Fruit fly (Drosophila melanogaster): ENCODE measurements around the gene CG5001.
A peak's percentile ranks its signal among the peaks of the same experiment; 100 is the strongest.

Gene CG5001

dm6 chr2L:1142730-1143281 lies 42.8 kb upstream of the CG5001 start, which contains the start of gene MFS3 (continued):
- peak; percentile 37 for TF ChIP-seq odd (GFP tag; optimal IDR thresholded peaks at IDR 0.05)
- peak; percentile 22 for TF ChIP-seq BEAF-32 (GFP tag; optimal IDR thresholded peaks at IDR 0.05)
- no peak for TF ChIP-seq Mad (GFP tag; optimal IDR thresholded peaks at IDR 0.05)
- TF ChIP-seq sens (GFP tag), result peak; percentile 57
- TF ChIP-seq CG32532 (GFP tag; IDR thresholded peaks at IDR 0.05), result peak; percentile 13; the same call in 1 of the 2 replicates
- no peak for TF ChIP-seq ara (GFP tag; IDR thresholded peaks at IDR 0.05)
- peak; percentile 18 for TF ChIP-seq CG2120 (GFP tag; optimal IDR thresholded peaks at IDR 0.05)
- TF ChIP-seq CG15601 (tag; optimal IDR thresholded peaks at IDR 0.05), result peak; percentile 100
- no peak for TF ChIP-seq ap (GFP tag; IDR thresholded peaks at IDR 0.05)
- TF ChIP-seq CG31441 (GFP tag; IDR thresholded peaks at IDR 0.05), result no peak
- no peak for TF ChIP-seq sens-2 (GFP tag; IDR thresholded peaks at IDR 0.05)
- no peak for TF ChIP-seq klu (GFP tag; IDR thresholded peaks at IDR 0.05)
- peak; percentile 29; the same call in 2 of the 3 replicates for TF ChIP-seq Dbx (GFP tag; IDR thresholded peaks at IDR 0.05)
- TF ChIP-seq cas (GFP tag; IDR thresholded peaks at IDR 0.05), result 0 out of 2 replicates have a peak, but pooled peaks have one; percentile 9
- TF ChIP-seq CG6683 (GFP tag; optimal IDR thresholded peaks at IDR 0.05), result peak; percentile 16
- peak in 1 of 2 experiments; percentile 4 for TF ChIP-seq crp (GFP tag; optimal IDR thresholded peaks at IDR 0.05)
- no peak for TF ChIP-seq CG12219 (GFP tag; optimal IDR thresholded peaks at IDR 0.05)
- no peak for TF ChIP-seq Aef1 (GFP tag; IDR thresholded peaks at IDR 0.05)
- TF ChIP-seq Dp (GFP tag; optimal IDR thresholded peaks at IDR 0.05), result peak; percentile 60
- no peak for TF ChIP-seq Sin3A (optimal IDR thresholded peaks at IDR 0.05)
- no peak for TF ChIP-seq CG9437 (GFP tag; optimal IDR thresholded peaks at IDR 0.05)
- TF ChIP-seq nmo (GFP tag; optimal IDR thresholded peaks at IDR 0.05), result peak; percentile 7
- TF ChIP-seq z (GFP tag; IDR thresholded peaks at IDR 0.05), result 0 out of 3 replicates have a peak, but pooled peaks have one; percentile 12
- TF ChIP-seq Trl (optimal IDR thresholded peaks at IDR 0.05), result peak in 1 of 2 experiments; percentile 3
- no peak for TF ChIP-seq Trl (GFP tag; optimal IDR thresholded peaks at IDR 0.05)
- TF ChIP-seq CG6791 (GFP tag; IDR thresholded peaks at IDR 0.05; ENCODE audit: partially characterized antibody), result 0 out of 3 replicates have a peak, but pooled peaks have one; percentile 38
- TF ChIP-seq Dref (GFP tag; IDR thresholded peaks at IDR 0.05), result 0 out of 2 replicates have a peak, but pooled peaks have one; percentile 29
- TF ChIP-seq az2 (GFP tag; optimal IDR thresholded peaks at IDR 0.05), result no peak
- TF ChIP-seq CG31224 (GFP tag; IDR thresholded peaks at IDR 0.05), result no peak
- TF ChIP-seq otp (GFP tag; IDR thresholded peaks at IDR 0.05), result no peak
- no peak for TF ChIP-seq inv (GFP tag; IDR thresholded peaks at IDR 0.05; ENCODE audit: partially characterized antibody)
- TF ChIP-seq Kr (GFP tag; optimal IDR thresholded peaks at IDR 0.05), result no peak
- peak; percentile 62 for TF ChIP-seq Fer1 (GFP tag; optimal IDR thresholded peaks at IDR 0.05)
- TF ChIP-seq stwl (tag; optimal IDR thresholded peaks at IDR 0.05), result peak; percentile 54
- peak; percentile 13 for TF ChIP-seq scrt (GFP tag; optimal IDR thresholded peaks at IDR 0.05)
- peak; percentile 81 for TF ChIP-seq cg (GFP tag; optimal IDR thresholded peaks at IDR 0.05)
- TF ChIP-seq ro (GFP tag; IDR thresholded peaks at IDR 0.05), result no peak
- peak; percentile 61; the same call in 1 of the 2 replicates for TF ChIP-seq vvl (GFP tag; IDR thresholded peaks at IDR 0.05)
- TF ChIP-seq pita (GFP tag; optimal IDR thresholded peaks at IDR 0.05), result peak; percentile 66
- TF ChIP-seq PHDP (tag; optimal IDR thresholded peaks at IDR 0.05), result peak; percentile 20
- no peak for TF ChIP-seq dan (GFP tag; IDR thresholded peaks at IDR 0.05)
- TF ChIP-seq CG12744 (GFP tag; optimal IDR thresholded peaks at IDR 0.05), result no peak
- TF ChIP-seq hkb (optimal IDR thresholded peaks at IDR 0.05), result no peak
- 0 out of 2 replicates have a peak, but pooled peaks have one; percentile 10 for TF ChIP-seq hkb (GFP tag; IDR thresholded peaks at IDR 0.05)
- TF ChIP-seq sr (GFP tag; IDR thresholded peaks at IDR 0.05), result peak; percentile 98
- peak; percentile 25 for TF ChIP-seq her (GFP tag; optimal IDR thresholded peaks at IDR 0.05)
- TF ChIP-seq CG13424 (tag; optimal IDR thresholded peaks at IDR 0.05), result no peak
- peak; percentile 71; the same call in 2 of the 3 replicates for TF ChIP-seq so (GFP tag; IDR thresholded peaks at IDR 0.05)
- TF ChIP-seq lov (optimal IDR thresholded peaks at IDR 0.05), result no peak
- no peak for TF ChIP-seq lov (GFP tag; IDR thresholded peaks at IDR 0.05)
- TF ChIP-seq CG9876 (GFP tag; optimal IDR thresholded peaks at IDR 0.05), result no peak
- peak; percentile 12 for TF ChIP-seq Xbp1 (GFP tag; optimal IDR thresholded peaks at IDR 0.05)

Measured in whole organism, embryonic.